Worm (Caenorhabditis elegans) whole organism, L1 larva: ENCODE data around the gene T08B6.4.

Experiments
- C16A3.4 ChIP-seq: fragments of 150-350 bp; optimal IDR thresholded peaks from 2 replicates; lab custom pipeline; 2014; ENCODE audit warnings: missing biosample characterization, missing genetic modification characterization
- F16B12.6 ChIP-seq: fragments of 150-350 bp; optimal IDR thresholded peaks from 2 replicates; lab custom pipeline; 2014; ENCODE audit warnings: missing biosample characterization, missing genetic modification characterization
- Y116A8C.19 ChIP-seq: sonication (generic microtip); optimal IDR thresholded peaks from 2 replicates; lab custom pipeline; 2016; ENCODE audit warnings: missing compliant biosample characterization, missing genetic modification characterization, borderline replicate concordance
- ceh-8 ChIP-seq: fragments of 200-800 bp; sonication (Bioruptor generic); optimal IDR thresholded peaks from 2 replicates; lab custom pipeline; 2018; ENCODE audit warnings: mild to moderate bottlenecking, missing genetic modification characterization, moderate library complexity, missing compliant biosample characterization
- ces-1 ChIP-seq: fragments of 150-350 bp; optimal IDR thresholded peaks from 2 replicates; lab custom pipeline; 2014; ENCODE audit warnings: missing biosample characterization, missing genetic modification reagents, missing genetic modification characterization
- dsc-1 ChIP-seq: sonication (generic microtip); optimal IDR thresholded peaks from 2 replicates; lab custom pipeline; 2016; ENCODE audit warnings: mild to moderate bottlenecking, missing genetic modification characterization, missing compliant biosample characterization
- elt-2 ChIP-seq: sonication (generic microtip); optimal IDR thresholded peaks from 2 replicates; lab custom pipeline; 2016; ENCODE audit warnings: missing genetic modification characterization, mild to moderate bottlenecking, inconsistent platforms, missing compliant biosample characterization, missing genetic modification reagents
- fkh-10 ChIP-seq: sonication (generic microtip); optimal IDR thresholded peaks from 2 replicates; lab custom pipeline; 2017; ENCODE audit warnings: missing biosample characterization, missing genetic modification reagents, missing genetic modification characterization
- fkh-8 ChIP-seq: sonication (generic microtip); optimal IDR thresholded peaks from 2 replicates; lab custom pipeline; 2016; ENCODE audit warnings: mild to moderate bottlenecking, missing genetic modification characterization, missing compliant biosample characterization
- grh-1 ChIP-seq: fragments of 200-800 bp; sonication (Bioruptor generic); IDR thresholded peaks from 2 replicates; pipeline ENCODE4 v1.3.6; 2022; ENCODE audit warnings: missing genetic modification reagents, missing genetic modification characterization, missing compliant biosample characterization
- irx-1 ChIP-seq: sonication (generic microtip); optimal IDR thresholded peaks from 2 replicates; lab custom pipeline; 2016; ENCODE audit warnings: missing genetic modification characterization, missing compliant biosample characterization
- lin-15B ChIP-seq: fragments of 150-350 bp; sonication (generic microtip); optimal IDR thresholded peaks from 3 replicates; lab custom pipeline; 2014; ENCODE audit warnings: missing biosample characterization, missing genetic modification characterization
- lir-3 ChIP-seq: sonication (generic microtip); optimal IDR thresholded peaks from 2 replicates; lab custom pipeline; 2016; ENCODE audit warnings: mild to moderate bottlenecking, missing genetic modification characterization, moderate library complexity, missing compliant biosample characterization; ENCODE audit not compliant: poor library complexity
- lsy-2 ChIP-seq, 2 experiments: fragments of 150-350 bp; optimal IDR thresholded peaks; 2 replicates each; lab custom pipeline; 2014; ENCODE audit warnings: missing biosample characterization in 2 of 2, missing genetic modification characterization in 2 of 2
- mdl-1 ChIP-seq, 2 experiments: fragments of 150-350 bp; optimal IDR thresholded peaks; 2 replicates each; lab custom pipeline; 2014 to 2017; ENCODE audit warnings: missing biosample characterization in 2 of 2, missing genetic modification characterization in 2 of 2, inconsistent platforms in 1 of 2
- mef-2 ChIP-seq: fragments of 150-350 bp; optimal IDR thresholded peaks from 2 replicates; lab custom pipeline; 2014; ENCODE audit warnings: missing biosample characterization, missing genetic modification characterization
- nhr-11 ChIP-seq: fragments of 150-350 bp; optimal IDR thresholded peaks from 2 replicates; lab custom pipeline; 2014; ENCODE audit warnings: missing biosample characterization, missing genetic modification characterization
- nhr-12 ChIP-seq: sonication (generic microtip); optimal IDR thresholded peaks from 2 replicates; lab custom pipeline; 2017; ENCODE audit warnings: missing biosample characterization, missing genetic modification characterization
- nhr-28 ChIP-seq: fragments of 150-350 bp; optimal IDR thresholded peaks from 2 replicates; lab custom pipeline; 2014; ENCODE audit warnings: missing biosample characterization, missing genetic modification characterization
- nhr-47 ChIP-seq: sonication (generic microtip); optimal IDR thresholded peaks from 2 replicates; lab custom pipeline; 2016; ENCODE audit warnings: mild to moderate bottlenecking, missing genetic modification characterization, moderate library complexity, missing compliant biosample characterization
- nhr-76 ChIP-seq: sonication (generic microtip); optimal IDR thresholded peaks from 2 replicates; lab custom pipeline; 2017; ENCODE audit warnings: missing biosample characterization, missing genetic modification characterization
- nhr-90 ChIP-seq: sonication (generic microtip); optimal IDR thresholded peaks from 2 replicates; lab custom pipeline; 2016; ENCODE audit warnings: mild to moderate bottlenecking, missing genetic modification characterization, missing compliant biosample characterization; ENCODE audit not compliant: poor library complexity
- pag-3 ChIP-seq: sonication (generic microtip); optimal IDR thresholded peaks from 2 replicates; lab custom pipeline; 2017; ENCODE audit warnings: missing genetic modification characterization, mild to moderate bottlenecking, missing compliant biosample characterization, antibody characterized with exemption, borderline replicate concordance; ENCODE audit not compliant: insufficient read depth
- pax-3 ChIP-seq: fragments of 200-800 bp; sonication (Bioruptor generic); optimal IDR thresholded peaks from 2 replicates; lab custom pipeline; 2018; ENCODE audit warnings: mild to moderate bottlenecking, missing genetic modification characterization, moderate library complexity, missing compliant biosample characterization
- rnt-1 ChIP-seq: sonication (generic microtip); optimal IDR thresholded peaks from 2 replicates; lab custom pipeline; 2016; ENCODE audit warnings: mild to moderate bottlenecking, missing genetic modification characterization, moderate library complexity, missing compliant biosample characterization
- skn-1 ChIP-seq: fragments of 150-350 bp; optimal IDR thresholded peaks from 2 replicates; lab custom pipeline; 2014; ENCODE audit warnings: missing biosample characterization, missing genetic modification characterization
- sox-4 ChIP-seq: sonication (generic microtip); optimal IDR thresholded peaks from 2 replicates; lab custom pipeline; 2016; ENCODE audit warnings: missing genetic modification characterization, missing compliant biosample characterization
- sptf-1 ChIP-seq: fragments of 150-350 bp; optimal IDR thresholded peaks from 2 replicates; lab custom pipeline; 2014; ENCODE audit warnings: missing biosample characterization, missing genetic modification characterization
- sup-37 ChIP-seq: fragments of 200-800 bp; sonication (Bioruptor generic); optimal IDR thresholded peaks from 2 replicates; lab custom pipeline; 2018; ENCODE audit warnings: mild to moderate bottlenecking, missing genetic modification characterization, missing compliant biosample characterization
- swsn-7 ChIP-seq: sonication (generic microtip); optimal IDR thresholded peaks from 2 replicates; lab custom pipeline; 2016; ENCODE audit warnings: missing genetic modification characterization, missing compliant biosample characterization
- tlp-1 ChIP-seq: fragments of 150-350 bp; optimal IDR thresholded peaks from 2 replicates; lab custom pipeline; 2014; ENCODE audit warnings: missing biosample characterization, missing genetic modification characterization
- unc-30 ChIP-seq: sonication (generic microtip); optimal IDR thresholded peaks from 2 replicates; lab custom pipeline; 2017; ENCODE audit warnings: missing biosample characterization, missing genetic modification characterization
- unc-62 ChIP-seq: fragments of 150-350 bp; optimal IDR thresholded peaks from 2 replicates; lab custom pipeline; 2014; ENCODE audit warnings: missing biosample characterization, missing genetic modification reagents, missing genetic modification characterization
- xbp-1 ChIP-seq: sonication (generic microtip); optimal IDR thresholded peaks from 2 replicates; lab custom pipeline; 2016; ENCODE audit warnings: missing genetic modification characterization, missing compliant biosample characterization
- ztf-11 ChIP-seq, 2 experiments: sonication (generic microtip); optimal IDR thresholded peaks; 2 replicates each; lab custom pipeline; 2016 to 2017; ENCODE audit warnings: missing genetic modification characterization in 2 of 2, missing biosample characterization in 1 of 2, missing compliant biosample characterization in 1 of 2

Gene T08B6.4

DNA sequence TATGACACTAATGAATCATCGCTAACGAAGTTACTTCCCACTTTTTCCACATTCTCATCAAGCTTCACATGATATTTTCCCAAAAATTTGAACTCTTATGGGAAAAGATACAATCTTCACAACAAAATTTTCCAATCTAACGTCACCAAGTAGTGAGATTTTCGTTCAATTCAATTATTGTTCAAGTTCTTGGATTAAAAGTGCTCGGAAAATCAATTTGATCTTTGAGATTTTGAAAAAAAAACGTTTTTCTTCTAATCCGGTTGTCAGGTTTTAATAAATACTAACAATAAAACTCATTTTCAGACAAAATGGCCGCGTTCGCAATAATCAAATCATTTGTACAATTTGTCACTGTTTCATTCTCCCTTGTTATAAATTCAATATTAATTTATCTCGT is 28.6 kb downstream of the T08B6.4 start, which contains the start of gene str-153:
TSS of gene str-153 (plus strand) at position 301 of the 400 bp plus-strand sequence.
- TF ChIP-seq skn-1 (tag; lab: Kevin White, UChicago) (no peak), tlp-1 (tag; lab: Kevin White, UChicago) (no peak), ztf-11 (tag; optimal IDR thresholded peaks at IDR 0.05; lab: Kevin White, UChicago) (no peak), pag-3 (no peak), mdl-1 (tag; optimal IDR thresholded peaks at IDR 0.05; lab: Kevin White, UChicago) (no peak), mef-2 (no peak), C16A3.4 (tag; lab: Kevin White, UChicago) (no peak), lir-3 (no peak), unc-30 (no peak)

- no peak for TF ChIP-seq swsn-7 (tag; lab: Kevin White, UChicago)
- TF ChIP-seq elt-2 (tag; lab: Kevin White, UChicago), result peak; percentile 56
- TF ChIP-seq nhr-47 (tag; lab: Kevin White, UChicago), result no peak
- TF ChIP-seq dsc-1 (tag; lab: Kevin White, UChicago), result no peak
These were observed 32.2 kb downstream of the T08B6.4 start, which contains the start of gene fbxa-86 for ce11 chrIV:4937647-4938046. fbxa-86 (minus strand) TSS chrIV:4938013.

DNA sequence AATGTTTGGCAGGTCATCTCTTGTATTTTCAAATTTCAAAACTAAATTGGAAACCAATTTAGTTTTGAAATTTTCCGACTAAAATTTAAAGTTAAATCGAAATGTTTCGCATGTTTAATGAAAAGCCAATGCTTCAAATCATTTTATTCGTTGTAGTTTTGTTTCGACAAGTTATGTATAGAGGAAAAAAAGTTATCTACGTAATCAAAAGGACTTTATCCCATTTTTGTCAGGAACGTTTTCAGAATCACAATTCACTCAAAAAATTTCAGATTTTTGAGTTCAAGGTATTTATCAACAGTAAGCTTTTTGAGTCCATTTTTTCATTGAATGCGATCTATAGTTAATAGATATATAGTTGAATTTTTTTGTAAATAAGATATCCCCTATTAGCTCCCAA is 33.2 kb downstream of the T08B6.4 start, which contains the start of gene str-168:
TSS of gene str-168 (plus strand) at position 301 of the 400 bp plus-strand sequence.
- no peak for TF ChIP-seq mef-2
- no peak for TF ChIP-seq xbp-1
- no peak for TF ChIP-seq unc-62 (GFP tag; lab: Kevin White, UChicago)
- no peak for TF ChIP-seq ceh-8 (GFP tag; lab: Kevin White, UChicago)
- TF ChIP-seq nhr-12 (tag; lab: Kevin White, UChicago), result no peak

DNA sequence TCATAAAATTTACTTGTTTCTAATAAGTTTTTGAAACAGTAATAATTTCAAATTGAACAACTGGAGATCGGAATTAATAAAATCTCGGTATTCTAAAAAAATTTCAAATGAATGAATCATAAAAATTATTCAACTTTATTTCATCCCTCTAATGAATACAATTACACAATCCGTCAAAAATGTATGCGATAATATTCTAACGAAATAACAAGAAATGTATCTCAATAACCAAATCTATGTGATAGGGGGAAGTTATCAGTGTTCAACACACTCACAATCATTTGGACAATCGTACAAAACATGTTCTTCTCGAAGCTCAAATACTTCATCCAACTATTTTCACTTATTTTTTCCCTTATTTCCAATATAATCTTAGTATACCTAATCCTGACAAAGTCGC is 36.2 kb downstream of the T08B6.4 start, which contains the start of gene Y9C9A.5:
TSS of gene Y9C9A.5 (plus strand) at position 301 of the 400 bp plus-strand sequence.
- no peak for TF ChIP-seq rnt-1 (tag; lab: Kevin White, UChicago)
- no peak for TF ChIP-seq irx-1 (tag; lab: Kevin White, UChicago)
- no peak for TF ChIP-seq grh-1
- TF ChIP-seq sup-37 (GFP tag; lab: Kevin White, UChicago), result no peak
- TF ChIP-seq fkh-8 (tag; lab: Kevin White, UChicago), result no peak
- TF ChIP-seq pag-3, result no peak
- no peak for TF ChIP-seq ztf-11 (tag; optimal IDR thresholded peaks at IDR 0.05; lab: Kevin White, UChicago)
- TF ChIP-seq C16A3.4 (tag; lab: Kevin White, UChicago), result no peak
- no peak for TF ChIP-seq nhr-11 (tag; lab: Kevin White, UChicago)
- TF ChIP-seq nhr-28, result no peak
- no peak for TF ChIP-seq sptf-1 (tag; lab: Kevin White, UChicago)
- TF ChIP-seq Y116A8C.19 (tag; lab: Kevin White, UChicago), result no peak
- no peak for TF ChIP-seq lin-15B
- TF ChIP-seq unc-62 (GFP tag; lab: Kevin White, UChicago), result no peak
- no peak for TF ChIP-seq nhr-90 (tag; lab: Kevin White, UChicago)
- TF ChIP-seq fkh-10 (GFP tag; lab: Kevin White, UChicago), result no peak
- TF ChIP-seq nhr-76, result no peak

DNA sequence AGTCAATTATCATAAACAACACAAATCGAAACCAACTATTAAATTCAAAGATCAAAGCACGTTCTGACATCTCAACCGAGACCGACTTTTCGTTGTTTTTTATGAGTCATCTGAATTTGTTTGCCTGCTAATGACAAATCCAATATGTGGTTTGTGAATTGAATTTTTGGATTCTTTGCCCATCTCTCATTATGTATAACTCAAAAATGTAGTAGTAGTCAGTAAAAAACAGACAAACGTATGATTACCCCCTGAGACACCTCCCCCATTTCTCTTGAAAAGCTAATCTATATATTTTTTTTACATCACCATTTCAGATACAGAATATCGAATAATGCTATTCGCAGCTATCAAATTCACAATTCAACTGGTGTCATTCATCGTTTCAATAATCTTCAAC is 40.3 kb downstream of the T08B6.4 start, which contains the start of gene str-169:
TSS of gene str-169 (plus strand) at position 301 of the 400 bp plus-strand sequence.
- TF ChIP-seq ces-1 (no peak), fkh-8 (tag; lab: Kevin White, UChicago) (peak; percentile 17)
- TF ChIP-seq, all 84 proteins: peak for 1

DNA sequence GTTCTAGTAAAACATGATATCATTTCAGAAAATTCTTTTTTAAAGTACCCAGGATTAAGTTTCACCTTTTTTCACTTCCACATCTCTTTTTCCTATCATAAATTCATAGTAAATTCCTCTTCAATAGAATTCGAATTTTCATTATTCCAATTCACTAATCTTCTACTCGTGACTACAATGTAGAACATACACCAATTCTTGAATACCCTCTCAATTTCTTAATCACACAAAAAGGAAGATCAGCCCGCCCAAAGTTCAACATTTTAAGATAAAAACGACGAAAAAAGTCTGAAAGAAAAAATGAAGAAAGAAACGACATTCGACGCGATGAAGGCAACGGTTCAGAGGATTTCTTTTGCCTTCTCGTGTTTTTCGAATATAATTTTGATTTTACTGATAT is 48.4 kb downstream of the T08B6.4 start, which contains the start of gene str-163:
TSS of gene str-163 (plus strand) at position 301 of the 400 bp plus-strand sequence.
- TF ChIP-seq F16B12.6 (tag; lab: Kevin White, UChicago) (no peak), pax-3 (peak; percentile 39), dsc-1 (tag; lab: Kevin White, UChicago) (peak; percentile 55), sox-4 (tag; lab: Kevin White, UChicago) (peak; percentile 44), fkh-8 (tag; lab: Kevin White, UChicago) (peak; percentile 39), lsy-2 (tag; optimal IDR thresholded peaks at IDR 0.05; lab: Kevin White, UChicago) (no peak)
